Worm (Caenorhabditis elegans) whole organism, late embryonic: ENCODE measurements around the gene F54D10.7.

Source experiments
- F13H6.1 ChIP-seq: sonication (generic microtip); optimal IDR thresholded peaks from 2 replicates; lab custom pipeline; 2016; ENCODE audit warnings: missing genetic modification characterization, missing compliant biosample characterization
- K02D7.2 ChIP-seq: sonication (generic microtip); optimal IDR thresholded peaks from 2 replicates; lab custom pipeline; 2017; ENCODE audit warnings: mild to moderate bottlenecking, missing genetic modification characterization, missing compliant biosample characterization
- K09A11.1 ChIP-seq: sonication (generic microtip); optimal IDR thresholded peaks from 2 replicates; lab custom pipeline; 2017; ENCODE audit warnings: antibody characterized with exemption, mild to moderate bottlenecking, missing genetic modification characterization, missing compliant biosample characterization; ENCODE audit not compliant: insufficient read depth
- ahr-1 ChIP-seq: sonication (generic microtip); optimal IDR thresholded peaks from 2 replicates; lab custom pipeline; 2016; ENCODE audit warnings: missing genetic modification characterization, missing compliant biosample characterization
- ceh-24 ChIP-seq: sonication (generic microtip); optimal IDR thresholded peaks from 2 replicates; lab custom pipeline; 2016; ENCODE audit warnings: mild to moderate bottlenecking, missing genetic modification characterization, missing compliant biosample characterization
- ceh-30 ChIP-seq: fragments of 150-350 bp; optimal IDR thresholded peaks from 2 replicates; lab custom pipeline; 2014; ENCODE audit warnings: missing biosample characterization, missing genetic modification characterization
- ceh-45 ChIP-seq: fragments of 200-800 bp; sonication (Bioruptor generic); IDR thresholded peaks from 2 replicates; pipeline ENCODE4 v1.3.6; 2022; ENCODE audit warnings: missing genetic modification reagents, missing genetic modification characterization, missing compliant biosample characterization
- che-1 ChIP-seq: sonication (generic microtip); optimal IDR thresholded peaks from 2 replicates; lab custom pipeline; 2016; ENCODE audit warnings: mild to moderate bottlenecking, missing genetic modification characterization, missing compliant biosample characterization
- elt-4 ChIP-seq: sonication (generic microtip); optimal IDR thresholded peaks from 2 replicates; lab custom pipeline; 2016; ENCODE audit warnings: missing genetic modification characterization, missing compliant biosample characterization
- ets-4 ChIP-seq: sonication (generic microtip); optimal IDR thresholded peaks from 2 replicates; lab custom pipeline; 2016; ENCODE audit warnings: missing genetic modification characterization, missing compliant biosample characterization
- fax-1 ChIP-seq: sonication (generic microtip); optimal IDR thresholded peaks from 2 replicates; lab custom pipeline; 2016; ENCODE audit warnings: missing genotype, missing genetic modification characterization, missing compliant biosample characterization
- hlh-13 ChIP-seq: fragments of 200-800 bp; sonication (Bioruptor generic); optimal IDR thresholded peaks from 2 replicates; lab custom pipeline; 2018; ENCODE audit warnings: mild to moderate bottlenecking, missing genetic modification characterization, missing compliant biosample characterization
- hlh-15 ChIP-seq: sonication (generic microtip); optimal IDR thresholded peaks from 2 replicates; lab custom pipeline; 2016; ENCODE audit warnings: missing genetic modification characterization, missing compliant biosample characterization
- hlh-30 ChIP-seq: sonication (generic microtip); optimal IDR thresholded peaks from 2 replicates; lab custom pipeline; 2017; ENCODE audit warnings: antibody characterized with exemption, missing genetic modification characterization, missing compliant biosample characterization; ENCODE audit not compliant: insufficient read depth
- hlh-8 ChIP-seq: sonication (generic microtip); optimal IDR thresholded peaks from 2 replicates; lab custom pipeline; 2016; ENCODE audit warnings: missing genotype, missing genetic modification characterization, missing compliant biosample characterization
- lin-11 ChIP-seq: fragments of 200-800 bp; sonication (Bioruptor generic); optimal IDR thresholded peaks from 2 replicates; lab custom pipeline; 2018; ENCODE audit warnings: mild to moderate bottlenecking, missing genetic modification characterization, missing compliant biosample characterization
- mec-3 ChIP-seq: sonication (generic microtip); optimal IDR thresholded peaks from 2 replicates; lab custom pipeline; 2016; ENCODE audit warnings: borderline replicate concordance, missing genetic modification characterization, missing compliant biosample characterization
- nfya-1 ChIP-seq: sonication (generic microtip); optimal IDR thresholded peaks from 2 replicates; lab custom pipeline; 2017; ENCODE audit warnings: missing genetic modification characterization, mild to moderate bottlenecking, missing compliant biosample characterization, antibody characterized with exemption, moderate library complexity
- nhr-11 ChIP-seq: fragments of 150-350 bp; optimal IDR thresholded peaks from 2 replicates; lab custom pipeline; 2014; ENCODE audit warnings: missing biosample characterization, missing genetic modification characterization
- npax-4 ChIP-seq: sonication (generic microtip); optimal IDR thresholded peaks from 2 replicates; lab custom pipeline; 2016; ENCODE audit warnings: missing genetic modification characterization, missing compliant biosample characterization
- pag-3 ChIP-seq: sonication (generic microtip); optimal IDR thresholded peaks from 2 replicates; lab custom pipeline; 2016; ENCODE audit warnings: missing compliant biosample characterization, missing genetic modification characterization, borderline replicate concordance
- pax-1 ChIP-seq: fragments of 150-350 bp; optimal IDR thresholded peaks from 2 replicates; lab custom pipeline; 2014; ENCODE audit warnings: missing biosample characterization, missing genetic modification characterization
- pha-2 ChIP-seq: sonication (generic microtip); optimal IDR thresholded peaks from 2 replicates; lab custom pipeline; 2017; ENCODE audit warnings: mild to moderate bottlenecking, missing genetic modification characterization, missing compliant biosample characterization
- pha-4 ChIP-seq: fragments of 150-350 bp; optimal IDR thresholded peaks from 2 replicates; lab custom pipeline; 2018; ENCODE audit warnings: missing biosample characterization, missing genetic modification reagents, missing genetic modification characterization
- pqm-1 ChIP-seq: sonication (generic microtip); optimal IDR thresholded peaks from 2 replicates; lab custom pipeline; 2016; ENCODE audit warnings: missing genetic modification characterization, missing compliant biosample characterization
- ref-2 ChIP-seq: sonication (generic microtip); optimal IDR thresholded peaks from 2 replicates; lab custom pipeline; 2016; ENCODE audit warnings: missing genetic modification characterization, missing compliant biosample characterization
- sox-4 ChIP-seq: sonication (generic microtip); optimal IDR thresholded peaks from 2 replicates; lab custom pipeline; 2017; ENCODE audit warnings: mild to moderate bottlenecking, missing genetic modification characterization, inconsistent platforms, missing compliant biosample characterization
- syd-9 ChIP-seq: sonication (generic microtip); optimal IDR thresholded peaks from 2 replicates; lab custom pipeline; 2016; ENCODE audit warnings: mild to moderate bottlenecking, missing genetic modification characterization, moderate library complexity, missing compliant biosample characterization
- unc-42 ChIP-seq: sonication (generic microtip); optimal IDR thresholded peaks from 2 replicates; lab custom pipeline; 2016; ENCODE audit warnings: missing genotype, missing genetic modification characterization, missing compliant biosample characterization
- zip-5 ChIP-seq: sonication (generic microtip); optimal IDR thresholded peaks from 2 replicates; lab custom pipeline; 2016; ENCODE audit warnings: missing genetic modification characterization, missing compliant biosample characterization

Gene F54D10.7

ce11 chrII:3775719-3776118 lies 45.4 kb downstream of the F54D10.7 start, which contains the start of gene T24E12.3:
Gene T24E12.3 (plus strand): TSS chrII:3776019.
- no peak for TF ChIP-seq K02D7.2 (tag; lab: Kevin White, UChicago)
- TF ChIP-seq hlh-30 (tag; lab: Kevin White, UChicago): no peak
- TF ChIP-seq ceh-30 (tag; lab: Kevin White, UChicago): no peak
- no peak for TF ChIP-seq ceh-45 (GFP tag; lab: Robert Waterston, UW)
- TF ChIP-seq hlh-15 (tag; lab: Kevin White, UChicago): no peak
- no peak for TF ChIP-seq pqm-1 (tag; lab: Kevin White, UChicago)
- no peak for TF ChIP-seq ahr-1
- TF ChIP-seq ref-2 (tag; lab: Kevin White, UChicago): no peak
- TF ChIP-seq ceh-24 (tag; lab: Kevin White, UChicago): no peak

ce11 chrII:3773130-3773529 lies 48.0 kb downstream of the F54D10.7 start, which contains the start of gene T24E12.10:
Gene T24E12.10 (minus strand): TSS chrII:3773230.
- TF ChIP-seq che-1 (tag; lab: Kevin White, UChicago) (no peak), nfya-1 (no peak), fax-1 (tag; lab: Kevin White, UChicago) (no peak), pax-1 (tag; lab: Kevin White, UChicago) (no peak)

- TF ChIP-seq K09A11.1: no peak
- TF ChIP-seq pha-4 (tag; lab: Kevin White, UChicago): no peak
- TF ChIP-seq nhr-11 (tag; lab: Kevin White, UChicago): no peak
- no peak for TF ChIP-seq syd-9
- no peak for TF ChIP-seq che-1 (tag; lab: Kevin White, UChicago)
- no peak for TF ChIP-seq mec-3 (tag; lab: Kevin White, UChicago)
- TF ChIP-seq hlh-8 (tag; lab: Kevin White, UChicago): no peak
- TF ChIP-seq pag-3: no peak
- no peak for TF ChIP-seq unc-42 (tag; lab: Kevin White, UChicago)
- no peak for TF ChIP-seq hlh-15 (tag; lab: Kevin White, UChicago)
- no peak for TF ChIP-seq npax-4 (tag; lab: Kevin White, UChicago)
- TF ChIP-seq elt-4 (tag; lab: Kevin White, UChicago): no peak
- no peak for TF ChIP-seq F13H6.1 (tag; lab: Kevin White, UChicago)
- no peak for TF ChIP-seq sox-4 (tag; lab: Kevin White, UChicago)
- no peak for TF ChIP-seq hlh-13
- TF ChIP-seq zip-5: no peak
- no peak for TF ChIP-seq ets-4 (tag; lab: Kevin White, UChicago)
- TF ChIP-seq lin-11 (tag; lab: Kevin White, UChicago): no peak
- no peak for TF ChIP-seq pha-2 (tag; lab: Kevin White, UChicago)
Measured at ce11 chrII:3771640-3772039, 49.5 kb downstream of the F54D10.7 start.
